Worm (Caenorhabditis elegans) whole organism, late embryonic: ENCODE measurements around the gene nhr-38.

Experiments used
- T23F11.4 ChIP-seq: fragments of 200-800 bp; sonication (Bioruptor generic); optimal IDR thresholded peaks from 2 replicates; lab custom pipeline; 2018; ENCODE audit warnings: mild to moderate bottlenecking, missing genetic modification characterization, missing compliant biosample characterization
- ahr-1 ChIP-seq: sonication (generic microtip); optimal IDR thresholded peaks from 2 replicates; lab custom pipeline; 2016; ENCODE audit warnings: missing genetic modification characterization, missing compliant biosample characterization
- ceh-14 ChIP-seq: sonication (generic microtip); optimal IDR thresholded peaks from 2 replicates; lab custom pipeline; 2016; ENCODE audit warnings: missing genotype, missing genetic modification characterization, missing compliant biosample characterization
- ceh-18 ChIP-seq: sonication (generic microtip); optimal IDR thresholded peaks from 2 replicates; lab custom pipeline; 2016; ENCODE audit warnings: missing genetic modification characterization, missing compliant biosample characterization
- ceh-19 ChIP-seq: fragments of 200-800 bp; sonication (Bioruptor generic); optimal IDR thresholded peaks from 2 replicates; lab custom pipeline; 2018; ENCODE audit warnings: mild to moderate bottlenecking, missing genetic modification characterization, missing compliant biosample characterization
- ceh-2 ChIP-seq: sonication (generic microtip); optimal IDR thresholded peaks from 2 replicates; lab custom pipeline; 2016; ENCODE audit warnings: missing genotype, missing genetic modification characterization, missing compliant biosample characterization
- ceh-24 ChIP-seq: sonication (generic microtip); optimal IDR thresholded peaks from 2 replicates; lab custom pipeline; 2016; ENCODE audit warnings: mild to moderate bottlenecking, missing genetic modification characterization, missing compliant biosample characterization
- ceh-30 ChIP-seq: fragments of 150-350 bp; optimal IDR thresholded peaks from 2 replicates; lab custom pipeline; 2014; ENCODE audit warnings: missing biosample characterization, missing genetic modification characterization
- ceh-34 ChIP-seq: sonication (generic microtip); optimal IDR thresholded peaks from 2 replicates; lab custom pipeline; 2016; ENCODE audit warnings: mild to moderate bottlenecking, missing genetic modification characterization, missing compliant biosample characterization
- ceh-48 ChIP-seq: sonication (generic microtip); optimal IDR thresholded peaks from 2 replicates; lab custom pipeline; 2016; ENCODE audit warnings: missing genetic modification characterization, inconsistent platforms, missing compliant biosample characterization
- elt-2 ChIP-seq: sonication (generic microtip); optimal IDR thresholded peaks from 2 replicates; lab custom pipeline; 2016; ENCODE audit warnings: missing genetic modification reagents, missing genetic modification characterization, missing compliant biosample characterization
- eyg-1 ChIP-seq: sonication (generic microtip); optimal IDR thresholded peaks from 2 replicates; lab custom pipeline; 2016; ENCODE audit warnings: missing genotype, missing genetic modification characterization, missing compliant biosample characterization
- fax-1 ChIP-seq: sonication (generic microtip); optimal IDR thresholded peaks from 2 replicates; lab custom pipeline; 2016; ENCODE audit warnings: missing genotype, missing genetic modification characterization, missing compliant biosample characterization
- fkh-10 ChIP-seq: fragments of 150-350 bp; optimal IDR thresholded peaks from 2 replicates; lab custom pipeline; 2014; ENCODE audit warnings: missing biosample characterization, missing genetic modification reagents, missing genetic modification characterization
- gmeb-2 ChIP-seq: sonication (generic microtip); optimal IDR thresholded peaks from 2 replicates; lab custom pipeline; 2016; ENCODE audit warnings: missing genetic modification characterization, inconsistent platforms, missing compliant biosample characterization
- hlh-15 ChIP-seq: sonication (generic microtip); optimal IDR thresholded peaks from 2 replicates; lab custom pipeline; 2016; ENCODE audit warnings: missing genetic modification characterization, missing compliant biosample characterization
- hlh-30 ChIP-seq: sonication (generic microtip); optimal IDR thresholded peaks from 2 replicates; lab custom pipeline; 2017; ENCODE audit warnings: antibody characterized with exemption, missing genetic modification characterization, missing compliant biosample characterization; ENCODE audit not compliant: insufficient read depth
- hlh-8 ChIP-seq: sonication (generic microtip); optimal IDR thresholded peaks from 2 replicates; lab custom pipeline; 2016; ENCODE audit warnings: missing genotype, missing genetic modification characterization, missing compliant biosample characterization
- lim-6 ChIP-seq: sonication (generic microtip); optimal IDR thresholded peaks from 2 replicates; lab custom pipeline; 2016; ENCODE audit warnings: missing genetic modification characterization, missing compliant biosample characterization
- nfya-1 ChIP-seq: sonication (generic microtip); optimal IDR thresholded peaks from 2 replicates; lab custom pipeline; 2017; ENCODE audit warnings: missing genetic modification characterization, mild to moderate bottlenecking, missing compliant biosample characterization, antibody characterized with exemption, moderate library complexity
- nhr-232 ChIP-seq: sonication (generic microtip); optimal IDR thresholded peaks from 2 replicates; lab custom pipeline; 2016; ENCODE audit warnings: missing genetic modification characterization, missing compliant biosample characterization
- odd-2 ChIP-seq: sonication (generic microtip); optimal IDR thresholded peaks from 2 replicates; lab custom pipeline; 2017; ENCODE audit warnings: antibody characterized with exemption, mild to moderate bottlenecking, missing genetic modification characterization, missing compliant biosample characterization
- pag-3 ChIP-seq: sonication (generic microtip); optimal IDR thresholded peaks from 2 replicates; lab custom pipeline; 2016; ENCODE audit warnings: missing compliant biosample characterization, missing genetic modification characterization, borderline replicate concordance
- sox-4 ChIP-seq: sonication (generic microtip); optimal IDR thresholded peaks from 2 replicates; lab custom pipeline; 2017; ENCODE audit warnings: mild to moderate bottlenecking, missing genetic modification characterization, inconsistent platforms, missing compliant biosample characterization
- tbx-2 ChIP-seq: sonication (generic microtip); optimal IDR thresholded peaks from 2 replicates; lab custom pipeline; 2016; ENCODE audit warnings: missing genetic modification characterization, missing compliant biosample characterization
- tbx-7 ChIP-seq: sonication (generic microtip); optimal IDR thresholded peaks from 2 replicates; lab custom pipeline; 2016; ENCODE audit warnings: missing genotype, missing genetic modification characterization, missing compliant biosample characterization
- ttx-3 ChIP-seq: sonication (generic microtip); optimal IDR thresholded peaks from 2 replicates; lab custom pipeline; 2016; ENCODE audit warnings: missing genetic modification reagents, missing genetic modification characterization, missing compliant biosample characterization
- unc-86 ChIP-seq: sonication (generic microtip); optimal IDR thresholded peaks from 2 replicates; lab custom pipeline; 2016; ENCODE audit warnings: missing genetic modification characterization, missing compliant biosample characterization

The nhr-38 gene

ce11 chrIV:9733904-9734303 lies 23.9 kb downstream of the nhr-38 start:
- TF ChIP-seq T23F11.4 (no peak), hlh-30 (tag; lab: Kevin White, UChicago) (no peak), sox-4 (tag; lab: Kevin White, UChicago) (no peak), hlh-8 (no peak), ceh-19 (GFP tag; lab: Kevin White, UChicago) (no peak), nhr-232 (tag; lab: Kevin White, UChicago) (no peak), ceh-30 (tag; lab: Kevin White, UChicago) (no peak), tbx-7 (tag; lab: Kevin White, UChicago) (no peak), nfya-1 (tag; lab: Kevin White, UChicago) (no peak), ceh-14 (no peak)

- TF ChIP-seq fkh-10 (GFP tag; lab: Kevin White, UChicago) (no peak), gmeb-2 (tag; lab: Kevin White, UChicago) (no peak), nfya-1 (tag; lab: Kevin White, UChicago) (no peak)
Measured at ce11 chrIV:9734861-9735260, 24.9 kb downstream of the nhr-38 start.

DNA sequence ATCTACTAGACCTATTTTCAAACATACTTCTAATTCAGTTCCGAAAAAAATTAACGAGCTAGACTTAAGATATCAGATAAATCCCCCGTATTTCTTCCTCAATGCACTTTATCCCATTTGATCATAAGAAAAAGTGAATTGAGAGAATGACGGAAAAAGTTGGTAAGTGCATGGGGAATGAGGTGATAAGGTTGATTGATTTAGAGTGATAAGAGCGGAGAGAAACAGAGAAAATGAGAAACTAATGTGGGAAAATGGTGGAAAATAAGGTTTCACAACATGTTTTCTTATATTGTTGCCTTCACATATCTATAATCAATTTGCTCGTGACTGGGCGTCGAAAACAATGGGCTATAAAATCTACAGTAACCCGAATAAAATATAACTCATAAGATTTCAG lies 25.8 kb downstream of the nhr-38 start:
- peak; percentile 64 for TF ChIP-seq elt-2 (tag; lab: Kevin White, UChicago)
- no peak for TF ChIP-seq ceh-2 (tag; lab: Kevin White, UChicago)

- TF ChIP-seq fkh-10 (GFP tag; lab: Kevin White, UChicago) (no peak), nfya-1 (tag; lab: Kevin White, UChicago) (no peak), elt-2 (tag; lab: Kevin White, UChicago) (peak; percentile 31), unc-86 (tag; lab: Kevin White, UChicago) (no peak), odd-2 (tag; lab: Kevin White, UChicago) (no peak), hlh-8 (no peak), ceh-18 (tag; lab: Kevin White, UChicago) (no peak), hlh-15 (tag; lab: Kevin White, UChicago) (no peak)
Measured at ce11 chrIV:9737204-9737790, 27.3 kb downstream of the nhr-38 start, which contains the start of gene cka-1. cka-1 (minus strand) TSS chrIV:9737621.

DNA sequence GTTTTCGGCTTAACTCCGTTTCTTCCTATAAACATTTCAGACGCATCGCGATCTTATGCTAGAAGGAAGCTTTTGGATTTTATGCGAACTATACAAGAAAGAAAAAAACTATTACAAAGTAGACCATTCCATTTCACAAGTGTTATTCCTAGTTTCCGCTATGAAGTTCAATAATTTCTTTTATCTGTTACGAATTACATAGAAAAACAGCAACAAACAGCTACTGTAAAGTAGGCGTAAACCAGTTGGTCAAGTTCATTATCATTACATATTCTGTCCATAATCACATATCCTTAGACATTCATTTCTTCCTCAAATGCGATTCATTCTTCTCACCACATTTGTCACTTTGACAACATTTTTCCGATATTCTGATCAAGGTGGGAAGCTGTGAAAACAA lies 28.2 kb downstream of the nhr-38 start, which contains the start of gene C28D4.10:
C28D4.10 (plus strand) TSS at position 301 of the 400 bp plus-strand sequence.
- TF ChIP-seq fax-1 (tag; lab: Kevin White, UChicago) (no peak), ceh-34 (tag; lab: Kevin White, UChicago) (no peak), lim-6 (tag; lab: Kevin White, UChicago) (no peak), tbx-7 (tag; lab: Kevin White, UChicago) (no peak), ttx-3 (tag; lab: Kevin White, UChicago) (no peak), ceh-2 (tag; lab: Kevin White, UChicago) (no peak), ahr-1 (tag; lab: Kevin White, UChicago) (no peak), T23F11.4 (no peak)

DNA sequence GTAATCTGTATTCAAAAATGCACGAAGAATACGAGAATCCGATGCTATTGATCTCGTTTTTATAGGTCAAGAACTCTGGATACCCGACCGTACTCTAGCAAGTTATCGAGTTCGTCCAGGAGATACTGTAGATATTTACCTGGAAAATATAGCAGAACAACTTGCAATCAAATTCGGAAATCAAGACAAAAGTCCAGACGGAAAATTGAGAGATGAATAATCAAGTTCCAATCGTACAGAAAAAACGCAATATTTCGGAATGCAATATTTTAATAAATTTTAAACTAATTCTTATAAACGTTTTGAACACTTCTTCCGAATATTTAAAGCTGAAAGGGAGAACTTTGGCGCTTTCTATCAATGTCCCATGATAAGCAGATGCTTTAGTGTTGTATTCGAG lies 29.0 kb downstream of the nhr-38 start:
- TF ChIP-seq ceh-19 (GFP tag; lab: Kevin White, UChicago) (no peak), fkh-10 (GFP tag; lab: Kevin White, UChicago) (no peak), nfya-1 (tag; lab: Kevin White, UChicago) (no peak), ceh-24 (no peak), tbx-2 (tag; lab: Kevin White, UChicago) (no peak), ceh-48 (no peak), fax-1 (tag; lab: Kevin White, UChicago) (no peak), eyg-1 (tag; lab: Kevin White, UChicago) (no peak), pag-3 (no peak)
